Worm (Caenorhabditis elegans) whole organism, L4/young adult: ENCODE data around the gene 2L52.1.

Experiments
- W03F9.2 ChIP-seq: fragments of 150-350 bp; optimal IDR thresholded peaks from 2 replicates; lab custom pipeline; 2014; ENCODE audit warnings: missing biosample characterization, missing genetic modification characterization
- dao-5 ChIP-seq: sonication (generic microtip); optimal IDR thresholded peaks from 2 replicates; lab custom pipeline; 2016; ENCODE audit warnings: missing genotype, missing genetic modification characterization, moderate library complexity, missing compliant biosample characterization
- him-1 ChIP-seq: sonication (generic microtip); optimal IDR thresholded peaks from 2 replicates; lab custom pipeline; 2016; ENCODE audit warnings: missing genotype, missing genetic modification reagents, missing genetic modification characterization, missing compliant biosample characterization

ce11 chrII:41914-42313 lies 40.3 kb downstream of the 2L52.1 start, which contains the start of gene F23F1.10:
- TF ChIP-seq him-1 (tag; lab: Kevin White, UChicago) (no peak), dao-5 (tag; lab: Kevin White, UChicago) (no peak), W03F9.2 (no peak)
